Fruit fly (Drosophila melanogaster): ENCODE results near the gene pths.

dm6 chr2L:21097850-21098249 is 45.2 kb upstream of the pths start:
- TF ChIP-seq dac (GFP tag; optimal IDR thresholded peaks at IDR 0.05) (no peak), Lpt (GFP tag; optimal IDR thresholded peaks at IDR 0.05) (no peak), Smox (GFP tag; optimal IDR thresholded peaks at IDR 0.05) (no peak), CG6854 (GFP tag; optimal IDR thresholded peaks at IDR 0.05) (no peak), CG11902 (GFP tag; optimal IDR thresholded peaks at IDR 0.05) (no peak), lz (GFP tag; optimal IDR thresholded peaks at IDR 0.05) (no peak), vri (GFP tag; optimal IDR thresholded peaks at IDR 0.05) (peak; percentile 33), CG34406 (GFP tag; optimal IDR thresholded peaks at IDR 0.05) (no peak)

Measured in whole organism, prepupa.